Fruit fly (Drosophila melanogaster): ENCODE results near the gene CG31142.

DNA sequence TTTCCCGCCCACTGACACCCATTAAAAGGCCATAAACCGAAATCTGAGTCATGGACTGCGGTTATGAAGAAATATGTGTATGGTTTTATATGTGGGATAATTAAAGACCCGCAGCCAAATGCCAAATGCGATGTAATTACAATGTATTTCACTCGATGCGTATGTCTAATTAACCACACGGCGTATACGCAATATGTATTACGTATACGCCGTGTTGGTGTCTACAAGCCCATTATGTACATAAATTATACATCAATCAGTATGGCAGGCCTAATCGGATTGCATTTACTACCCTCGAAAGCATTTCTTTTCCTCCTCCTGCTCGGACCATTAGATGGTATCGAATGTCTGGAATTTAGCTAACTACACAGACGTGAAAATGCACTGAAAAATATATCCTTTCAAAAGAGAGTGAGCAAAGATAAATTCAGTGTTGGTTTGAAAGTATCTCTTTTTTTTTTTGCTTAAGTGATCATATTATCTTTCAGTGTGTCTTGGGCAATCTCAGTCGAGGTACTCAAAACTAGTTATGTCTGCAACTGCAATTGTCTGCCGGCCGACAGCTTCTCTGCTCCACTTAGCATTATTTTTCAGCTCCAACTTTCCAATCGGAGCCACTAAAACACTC lies 18.7 kb upstream of the CG31142 start:
- no peak for TF ChIP-seq Blimp-1 (GFP tag; optimal IDR thresholded peaks at IDR 0.05)
- TF ChIP-seq CG10543 (GFP tag; optimal IDR thresholded peaks at IDR 0.05), result no peak
- TF ChIP-seq hbn (GFP tag; IDR thresholded peaks at IDR 0.05; ENCODE audit: partially characterized antibody), result no peak
- no peak for TF ChIP-seq Hr39 (optimal IDR thresholded peaks at IDR 0.05)
- no peak for TF ChIP-seq CG6654 (GFP tag; optimal IDR thresholded peaks at IDR 0.05)
- TF ChIP-seq Rx (GFP tag; IDR thresholded peaks at IDR 0.05), result no peak
- TF ChIP-seq Dfd (GFP tag; optimal IDR thresholded peaks at IDR 0.05), result no peak
- TF ChIP-seq Dad (GFP tag; optimal IDR thresholded peaks at IDR 0.05), result no peak
- TF ChIP-seq mam (GFP tag; optimal IDR thresholded peaks at IDR 0.05), result no peak
- no peak for TF ChIP-seq CG17912 (GFP tag; optimal IDR thresholded peaks at IDR 0.05)
- TF ChIP-seq CG6854 (GFP tag; optimal IDR thresholded peaks at IDR 0.05), result no peak
- TF ChIP-seq vnd (GFP tag; IDR thresholded peaks at IDR 0.05; ENCODE audit: partially characterized antibody), result no peak

Data from whole organism, embryonic.